Worm (Caenorhabditis elegans): ENCODE results near the gene srlf-18.

The srlf-18 gene

ce11 chrIV:11110995-11111619 is 9.8 kb upstream of the srlf-18 start, which contains the start of gene rps-5 (continued):
- TF ChIP-seq lin-35 (GFP tag; optimal IDR thresholded peaks at IDR 0.05): peak; percentile 80 to 92
- TF ChIP-seq efl-1 (optimal IDR thresholded peaks at IDR 0.05): peak; percentile 79 to 89
- TF ChIP-seq efl-1 (GFP tag; optimal IDR thresholded peaks at IDR 0.05 in 1 of 2): peak; percentile 84 to 99
- no peak for TF ChIP-seq fkh-4 (tag; optimal IDR thresholded peaks at IDR 0.05; ENCODE audit: borderline replicate concordance)
- TF ChIP-seq ceh-8 (GFP tag; optimal IDR thresholded peaks at IDR 0.05): no peak
- peak; percentile 66 for TF ChIP-seq nhr-19 (GFP tag; conservative IDR thresholded peaks at IDR 0.05)
- TF ChIP-seq egl-13 (tag; optimal IDR thresholded peaks at IDR 0.05): no peak
- peak; percentile 34 for TF ChIP-seq unc-130 (tag; optimal IDR thresholded peaks at IDR 0.05)
- peak; percentile 21 for TF ChIP-seq fkh-8 (tag; optimal IDR thresholded peaks at IDR 0.05)
- peak; percentile 78 to 85 (median 84) for TF ChIP-seq dpl-1 (GFP tag; optimal IDR thresholded peaks at IDR 0.05)
- TF ChIP-seq snu-23 (GFP tag; optimal IDR thresholded peaks at IDR 0.05): peak; percentile 80
- no peak for TF ChIP-seq zip-4 (GFP tag; optimal IDR thresholded peaks at IDR 0.05)
- no peak for TF ChIP-seq mef-2 (tag; optimal IDR thresholded peaks at IDR 0.05)
- no peak for TF ChIP-seq hlh-4 (tag; optimal IDR thresholded peaks at IDR 0.05)
- peak; percentile 44 to 71 (median 59) for TF ChIP-seq ceh-82 (tag; optimal IDR thresholded peaks at IDR 0.05)
- no peak for TF ChIP-seq nhr-237 (tag; optimal IDR thresholded peaks at IDR 0.05)
- peak in 1 of 2 experiments; percentile 50 for TF ChIP-seq mdl-1 (tag; optimal IDR thresholded peaks at IDR 0.05)
- no peak for TF ChIP-seq mab-9 (GFP tag; IDR thresholded peaks at IDR 0.05)
- TF ChIP-seq lir-3 (tag; optimal IDR thresholded peaks at IDR 0.05; ENCODE audit: poor library complexity): no peak
- TF ChIP-seq ama-1 (optimal IDR thresholded peaks at IDR 0.05): no peak
- TF ChIP-seq hlh-17 (GFP tag; optimal IDR thresholded peaks at IDR 0.05; ENCODE audit: borderline replicate concordance): no peak
- TF ChIP-seq lin-39 (tag; optimal IDR thresholded peaks at IDR 0.05): no peak
- TF ChIP-seq C04F5.9 (tag; optimal IDR thresholded peaks at IDR 0.05): no peak
- TF ChIP-seq fos-1 (tag; optimal IDR thresholded peaks at IDR 0.05): peak; percentile 52
- TF ChIP-seq nhr-76 (tag; optimal IDR thresholded peaks at IDR 0.05): no peak
- TF ChIP-seq ceh-63 (GFP tag; optimal IDR thresholded peaks at IDR 0.05): no peak
- no peak for TF ChIP-seq unc-30 (tag; optimal IDR thresholded peaks at IDR 0.05)
- no peak for TF ChIP-seq ztf-4 (tag; optimal IDR thresholded peaks at IDR 0.05)
- peak; percentile 42 for TF ChIP-seq zag-1 (tag; optimal IDR thresholded peaks at IDR 0.05)
- no peak for TF ChIP-seq unc-98 (GFP tag; IDR thresholded peaks at IDR 0.05)
- peak; percentile 63 for TF ChIP-seq rnt-1 (tag; optimal IDR thresholded peaks at IDR 0.05)
- TF ChIP-seq lin-14 (GFP tag; optimal IDR thresholded peaks at IDR 0.05): peak; percentile 65

DNA sequence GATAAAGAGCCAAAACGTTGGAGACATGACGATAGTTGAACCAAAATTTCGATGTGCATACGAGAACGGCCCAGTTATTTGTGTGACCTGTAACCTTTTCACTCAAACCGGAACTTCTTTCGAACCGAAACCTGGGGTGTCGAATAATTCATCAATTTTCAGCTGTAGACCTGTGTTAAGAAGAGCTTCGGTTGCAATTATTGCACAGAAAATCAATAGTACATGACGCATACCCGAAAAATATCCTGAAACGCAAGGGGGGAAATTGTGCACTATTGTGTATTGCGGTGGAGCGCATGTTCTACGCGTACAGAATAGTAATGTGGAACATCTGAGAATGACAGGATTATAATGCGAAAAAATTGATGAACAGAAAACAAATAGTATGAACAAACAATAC is 8.5 kb upstream of the srlf-18 start, which contains the start of gene pigk-1:
pigk-1 (minus strand) TSS at position 248 of the 400 bp plus-strand sequence.
- TF ChIP-seq unc-130 (tag; optimal IDR thresholded peaks at IDR 0.05) (no peak), C04F5.9 (tag; optimal IDR thresholded peaks at IDR 0.05) (no peak), zag-1 (tag; optimal IDR thresholded peaks at IDR 0.05) (no peak), ama-1 (optimal IDR thresholded peaks at IDR 0.05) (no peak), lsy-2 (tag; optimal IDR thresholded peaks at IDR 0.05) (peak in 1 of 2 experiments; percentile 37), lin-15B (tag; optimal IDR thresholded peaks at IDR 0.05) (no peak), nhr-71 (tag; optimal IDR thresholded peaks at IDR 0.05) (peak; percentile 12), fos-1 (tag; optimal IDR thresholded peaks at IDR 0.05) (peak; percentile 27), C34B4.2 (tag; optimal IDR thresholded peaks at IDR 0.05) (no peak), nhr-77 (tag; optimal IDR thresholded peaks at IDR 0.05) (no peak), swsn-7 (tag; optimal IDR thresholded peaks at IDR 0.05) (no peak), grh-1 (GFP tag; IDR thresholded peaks at IDR 0.05) (no peak), xbp-1 (tag; optimal IDR thresholded peaks at IDR 0.05) (no peak), aly-2 (tag; optimal IDR thresholded peaks at IDR 0.05) (peak; percentile 7), nhr-19 (GFP tag; conservative IDR thresholded peaks at IDR 0.05) (0 out of 2 replicates have a peak, but pooled peaks have one; percentile 6)

Measured in whole organism, L1 larva.